Fruit fly (Drosophila melanogaster) whole organism, embryonic: ENCODE data around the gene dah.
A peak's percentile ranks its signal among the peaks of the same experiment; 100 is the strongest.

Experiments
- Bgb ChIP-seq: fragments of 200-800 bp; sonication (Bioruptor generic); IDR thresholded peaks from 2 replicates; pipeline ENCODE4 v1.3.6; 2022; ENCODE audit warnings: missing biosample characterization, missing genetic modification characterization; ENCODE audit not compliant: partially characterized antibody
- CG10209 ChIP-seq: fragments of 200-800 bp; sonication (Bioruptor generic); optimal IDR thresholded peaks from 3 replicates; lab custom pipeline; 2017; ENCODE audit warnings: missing biosample characterization, mild to moderate bottlenecking, missing genetic modification characterization, missing genetic modification reagents
- CG10366 ChIP-seq: fragments of 200-800 bp; sonication (Bioruptor generic); IDR thresholded peaks from 2 replicates; pipeline ENCODE4 v1.3.6; 2022; ENCODE audit warnings: missing biosample characterization, missing genetic modification characterization
- CG10431 ChIP-seq: fragments of 200-800 bp; sonication (Bioruptor generic); optimal IDR thresholded peaks from 3 replicates; lab custom pipeline; 2018; ENCODE audit warnings: missing biosample characterization, mild to moderate bottlenecking, missing genetic modification characterization
- CG11504 ChIP-seq: fragments of 200-800 bp; sonication (Bioruptor generic); optimal IDR thresholded peaks from 3 replicates; lab custom pipeline; 2019; ENCODE audit warnings: missing biosample characterization, mild to moderate bottlenecking, missing genetic modification characterization, moderate library complexity
- CG11560 ChIP-seq: fragments of 200-800 bp; sonication (Bioruptor generic); IDR thresholded peaks from 3 replicates; pipeline ENCODE4 v1.3.6; 2022; ENCODE audit warnings: missing biosample characterization, missing genetic modification characterization
- CG11695 ChIP-seq: fragments of 200-800 bp; sonication (Bioruptor generic); IDR thresholded peaks from 3 replicates; pipeline ENCODE4 v1.3.6; 2022; ENCODE audit warnings: missing biosample characterization, missing genetic modification characterization
- CG12236 ChIP-seq: fragments of 200-800 bp; sonication (Bioruptor generic); optimal IDR thresholded peaks from 2 replicates; lab custom pipeline; 2016; ENCODE audit warnings: missing biosample characterization, missing genetic modification characterization
- CG12942 ChIP-seq: fragments of 200-800 bp; sonication (Bioruptor generic); optimal IDR thresholded peaks from 3 replicates; lab custom pipeline; 2016; ENCODE audit warnings: missing biosample characterization, missing genetic modification characterization
- CG14667 ChIP-seq: fragments of 200-800 bp; sonication (Bioruptor generic); IDR thresholded peaks from 2 replicates; pipeline ENCODE4 v1.3.6; 2022; ENCODE audit warnings: missing biosample characterization, missing genetic modification characterization
- CG14860 ChIP-seq: fragments of 200-800 bp; sonication (Bioruptor generic); IDR thresholded peaks from 3 replicates; pipeline ENCODE4 v1.3.6; 2022; ENCODE audit warnings: missing biosample characterization, missing genetic modification characterization; ENCODE audit not compliant: partially characterized antibody
- CG17385 ChIP-seq: fragments of 200-800 bp; sonication (Bioruptor generic); optimal IDR thresholded peaks from 3 replicates; lab custom pipeline; 2018; ENCODE audit warnings: missing biosample characterization, mild to moderate bottlenecking, missing genetic modification characterization
- CG1832 ChIP-seq: fragments of 200-800 bp; sonication (Bioruptor generic); optimal IDR thresholded peaks from 2 replicates; lab custom pipeline; 2017; ENCODE audit warnings: missing biosample characterization, mild to moderate bottlenecking, missing genetic modification characterization, inconsistent platforms
- CG2120 ChIP-seq: fragments of 200-800 bp; sonication (Bioruptor generic); optimal IDR thresholded peaks from 3 replicates; lab custom pipeline; 2016; ENCODE audit warnings: missing biosample characterization, missing genetic modification characterization
- CG31441 ChIP-seq: fragments of 200-800 bp; sonication (Bioruptor generic); IDR thresholded peaks from 2 replicates; pipeline ENCODE4 v1.3.6; 2022; ENCODE audit warnings: missing biosample characterization, missing genetic modification characterization
- CG3838 ChIP-seq: fragments of 200-800 bp; sonication (Bioruptor generic); optimal IDR thresholded peaks from 3 replicates; lab custom pipeline; 2016; ENCODE audit warnings: missing biosample characterization, missing genetic modification characterization
- CG43689 ChIP-seq: fragments of 200-800 bp; sonication (Bioruptor generic); IDR thresholded peaks from 2 replicates; pipeline ENCODE4 v1.3.6; 2022; ENCODE audit warnings: missing biosample characterization, missing genetic modification characterization
- CG6689 ChIP-seq: fragments of 200-800 bp; sonication (Bioruptor generic); IDR thresholded peaks from 2 replicates; pipeline ENCODE4 v1.3.6; 2022; ENCODE audit warnings: missing biosample characterization, missing genetic modification characterization
- CG7271 ChIP-seq: fragments of 200-800 bp; sonication (Bioruptor generic); optimal IDR thresholded peaks from 2 replicates; lab custom pipeline; 2018; ENCODE audit warnings: missing biosample characterization, mild to moderate bottlenecking, missing genetic modification characterization, moderate library complexity
- CG8290 ChIP-seq, 3 experiments: fragments of 200-800 bp; sonication (Bioruptor generic); optimal IDR thresholded peaks; 2 replicates each; lab custom pipeline; 2016 to 2019; ENCODE audit warnings: missing biosample characterization in 3 of 3, missing genetic modification characterization in 3 of 3, mild to moderate bottlenecking in 2 of 3, moderate library complexity in 1 of 3
- CG9876 ChIP-seq: fragments of 200-800 bp; sonication (Bioruptor generic); optimal IDR thresholded peaks from 2 replicates; lab custom pipeline; 2016; ENCODE audit warnings: missing biosample characterization, missing genetic modification characterization
- CrebB ChIP-seq: fragments of 200-800 bp; sonication (Bioruptor generic); optimal IDR thresholded peaks from 3 replicates; lab custom pipeline; 2018; ENCODE audit warnings: missing biosample characterization, mild to moderate bottlenecking, missing genetic modification characterization
- Dip2 ChIP-seq: fragments of 200-800 bp; sonication (Bioruptor generic); IDR thresholded peaks from 2 replicates; pipeline ENCODE4 v1.3.6; 2022; ENCODE audit warnings: missing biosample characterization, missing genetic modification characterization
- Hr39 ChIP-seq: fragments of >200 bp; optimal IDR thresholded peaks from 2 replicates; lab custom pipeline; 2017
- Hsf ChIP-seq: fragments of 200-800 bp; sonication (Bioruptor generic); optimal IDR thresholded peaks from 3 replicates; lab custom pipeline; 2016; ENCODE audit warnings: missing biosample characterization, missing genetic modification characterization
- Lhr ChIP-seq: fragments of 200-800 bp; sonication (Bioruptor generic); optimal IDR thresholded peaks from 3 replicates; lab custom pipeline; 2017; ENCODE audit warnings: mild to moderate bottlenecking, missing biosample characterization, missing genetic modification reagents, missing genetic modification characterization
- Lpt ChIP-seq: fragments of >200 bp; optimal IDR thresholded peaks from 2 replicates; lab custom pipeline; 2018; ENCODE audit warnings: missing biosample characterization, missing genetic modification characterization
- Mes4 ChIP-seq: fragments of 200-800 bp; sonication (Bioruptor generic); optimal IDR thresholded peaks from 2 replicates; lab custom pipeline; 2016; ENCODE audit warnings: missing biosample characterization, missing genetic modification characterization
- Nf-YA ChIP-seq: fragments of 200-800 bp; sonication (Bioruptor generic); IDR thresholded peaks from 2 replicates; pipeline ENCODE4 v1.3.6; 2022; ENCODE audit warnings: missing biosample characterization, missing genetic modification characterization
- Taf1 ChIP-seq: fragments of 200-800 bp; sonication (Bioruptor generic); IDR thresholded peaks from 2 replicates; pipeline ENCODE4 v1.3.6; 2022; ENCODE audit warnings: missing biosample characterization, missing genetic modification characterization
- ac ChIP-seq: fragments of 200-800 bp; sonication (Bioruptor generic); optimal IDR thresholded peaks from 3 replicates; lab custom pipeline; 2017; ENCODE audit warnings: missing biosample characterization, mild to moderate bottlenecking, missing genetic modification characterization
- ara ChIP-seq: fragments of 200-800 bp; sonication (Bioruptor generic); IDR thresholded peaks from 2 replicates; pipeline ENCODE4 v1.3.6; 2022; ENCODE audit warnings: missing biosample characterization, missing genetic modification characterization
- esg ChIP-seq: fragments of 200-800 bp; sonication (Bioruptor generic); conservative IDR thresholded peaks from 2 replicates; pipeline ENCODE4 v1.3.6; 2022; ENCODE audit warnings: missing biosample characterization, missing genetic modification characterization
- gfzf ChIP-seq: fragments of 200-800 bp; sonication (Bioruptor generic); optimal IDR thresholded peaks from 2 replicates; lab custom pipeline; 2016; ENCODE audit warnings: missing biosample characterization, mild to moderate bottlenecking, missing genetic modification characterization, moderate library complexity
- gsb ChIP-seq: fragments of 200-800 bp; sonication (Bioruptor generic); IDR thresholded peaks from 2 replicates; pipeline ENCODE4 v1.3.6; 2022; ENCODE audit warnings: missing biosample characterization, missing genetic modification characterization
- h ChIP-seq: fragments of >200 bp; optimal IDR thresholded peaks from 2 replicates; lab custom pipeline; 2017
- kah ChIP-seq: fragments of 200-800 bp; sonication (Bioruptor generic); optimal IDR thresholded peaks from 2 replicates; lab custom pipeline; 2018; ENCODE audit warnings: missing biosample characterization, mild to moderate bottlenecking, missing genetic modification characterization
- kay ChIP-seq: fragments of 200-800 bp; sonication (Bioruptor generic); optimal IDR thresholded peaks from 2 replicates; lab custom pipeline; 2016; ENCODE audit warnings: missing biosample characterization, missing genetic modification characterization
- org-1 ChIP-seq: fragments of 200-800 bp; sonication (Bioruptor generic); optimal IDR thresholded peaks from 2 replicates; lab custom pipeline; 2017; ENCODE audit warnings: missing biosample characterization, missing genetic modification characterization
- psq ChIP-seq: fragments of 200-800 bp; sonication (Bioruptor generic); optimal IDR thresholded peaks from 2 replicates; lab custom pipeline; 2017; ENCODE audit warnings: missing biosample characterization, missing genetic modification characterization
- pzg ChIP-seq: fragments of 200-800 bp; sonication (Bioruptor generic); optimal IDR thresholded peaks from 3 replicates; lab custom pipeline; 2018; ENCODE audit warnings: missing biosample characterization, mild to moderate bottlenecking, missing genetic modification characterization, moderate library complexity
- rib ChIP-seq: fragments of 200-800 bp; sonication (Bioruptor generic); IDR thresholded peaks from 2 replicates; pipeline ENCODE4 v1.3.6; 2022; ENCODE audit warnings: missing biosample characterization, missing genetic modification characterization
- ro ChIP-seq: fragments of 200-800 bp; sonication (Bioruptor generic); IDR thresholded peaks from 2 replicates; pipeline ENCODE4 v1.3.6; 2022; ENCODE audit warnings: missing biosample characterization, missing genetic modification characterization
- sens ChIP-seq: fragments of 200-800 bp; sonication (Bioruptor generic); peaks from one replicate; lab custom pipeline; 2016; ENCODE audit warnings: missing biosample characterization, missing genetic modification characterization
- sens-2 ChIP-seq: fragments of 200-800 bp; sonication (Bioruptor generic); IDR thresholded peaks from 2 replicates; pipeline ENCODE4 v1.3.6; 2022; ENCODE audit warnings: missing biosample characterization, missing genetic modification characterization
- sim ChIP-seq: fragments of 200-800 bp; sonication (Bioruptor generic); IDR thresholded peaks from 2 replicates; pipeline ENCODE4 v1.3.6; 2022; ENCODE audit warnings: missing biosample characterization, missing genetic modification characterization
- sug ChIP-seq: fragments of 200-800 bp; optimal IDR thresholded peaks from 2 replicates; lab custom pipeline; 2019; ENCODE audit warnings: missing biosample characterization, mild to moderate bottlenecking, missing genetic modification characterization, moderate library complexity
- tx ChIP-seq: fragments of 200-800 bp; sonication (Bioruptor generic); optimal IDR thresholded peaks from 2 replicates; lab custom pipeline; 2016; ENCODE audit warnings: missing biosample characterization, missing genetic modification characterization
- vfl ChIP-seq: fragments of 200-800 bp; sonication (Bioruptor generic); optimal IDR thresholded peaks from 2 replicates; lab custom pipeline; 2016; ENCODE audit warnings: missing biosample characterization, missing genetic modification characterization
- wek ChIP-seq: fragments of 200-800 bp; sonication (Bioruptor generic); optimal IDR thresholded peaks from 3 replicates; lab custom pipeline; 2018; ENCODE audit warnings: missing biosample characterization, mild to moderate bottlenecking, missing genetic modification characterization, moderate library complexity
- zfh1 ChIP-seq: fragments of 200-800 bp; sonication (Bioruptor generic); IDR thresholded peaks from 3 replicates; pipeline ENCODE4 v1.3.6; 2022; ENCODE audit warnings: missing biosample characterization, missing genetic modification characterization

Gene dah

DNA sequence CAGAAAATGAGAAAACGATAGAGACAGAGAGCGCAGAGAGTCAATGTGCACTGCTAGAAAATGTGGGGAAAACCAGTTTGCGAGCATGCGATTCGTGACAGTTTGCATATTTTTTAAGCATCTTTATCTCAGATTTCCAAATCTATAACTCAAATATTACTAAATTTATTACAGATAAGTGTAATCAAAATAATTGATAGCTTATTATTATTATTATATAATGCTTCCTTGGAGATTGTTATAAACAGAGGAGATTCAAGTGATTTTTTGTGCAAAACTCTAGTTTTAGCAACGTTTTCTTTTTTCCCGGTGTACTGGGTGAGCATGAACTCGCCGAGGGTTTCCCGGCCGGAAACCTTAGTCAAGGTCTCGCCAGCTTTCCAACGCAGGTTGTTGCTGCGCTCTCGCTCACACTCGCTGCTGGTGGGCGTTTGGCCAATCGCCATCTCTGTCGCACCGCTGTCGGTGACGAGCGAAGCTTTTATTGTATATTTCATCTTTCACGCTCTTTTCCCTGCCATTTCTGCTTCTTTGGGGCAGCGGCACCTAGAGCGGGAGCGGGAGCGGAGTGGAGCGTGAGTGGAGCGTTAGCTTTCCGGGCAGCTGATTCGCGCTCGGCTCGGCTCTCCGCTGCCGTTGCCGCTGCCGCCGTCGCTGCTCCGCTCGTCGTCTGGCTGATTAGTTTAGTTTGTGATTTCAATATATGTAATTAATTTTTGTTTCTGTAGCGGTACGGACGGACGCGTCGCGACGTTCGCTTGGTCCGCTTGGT lies 29.7 kb upstream of the dah start (continued):
- TF ChIP-seq wek (peak; percentile 77), Lhr (GFP tag; lab: Kevin White, UChicago) (peak; percentile 90), Mes4 (GFP tag; lab: Kevin White, UChicago) (peak; percentile 52), CG2120 (GFP tag; lab: Kevin White, UChicago) (peak; percentile 94), CG1832 (GFP tag; lab: Kevin White, UChicago) (peak; percentile 87), CG10366 (GFP tag; lab: Robert Waterston, UW) (peak; percentile 96), CG10209 (GFP tag; lab: Kevin White, UChicago) (peak; percentile 98), CG11504 (tag; lab: Kevin White, UChicago) (peak; percentile 98), Bgb (GFP tag; lab: Robert Waterston, UW) (peak; percentile 45; the same call in 1 of the 2 replicates), CG3838 (GFP tag; lab: Kevin White, UChicago) (peak; percentile 62), CG12942 (GFP tag; lab: Kevin White, UChicago) (peak; percentile 95), Taf1 (GFP tag; lab: Robert Waterston, UW) (peak; percentile 95), CG17385 (peak; percentile 96), sim (GFP tag; lab: Robert Waterston, UW) (peak; percentile 85), CG14860 (GFP tag; lab: Robert Waterston, UW) (no peak), ara (GFP tag; lab: Robert Waterston, UW) (peak; percentile 90), sug (tag; lab: Kevin White, UChicago) (peak; percentile 99), psq (GFP tag; lab: Kevin White, UChicago) (peak; percentile 82), CG31441 (GFP tag; lab: Robert Waterston, UW) (peak; percentile 98), CG6689 (GFP tag; lab: Robert Waterston, UW) (peak; percentile 98), Dip2 (peak; percentile 71), gsb (peak; percentile 97), sens-2 (GFP tag; lab: Robert Waterston, UW) (peak; percentile 87), CG9876 (no peak), CrebB (tag; lab: Kevin White, UChicago) (peak; percentile 96), ac (no peak), ro (GFP tag; lab: Robert Waterston, UW) (peak; percentile 92), CG7271 (tag; lab: Kevin White, UChicago) (peak; percentile 74), CG14667 (GFP tag; lab: Robert Waterston, UW) (peak; percentile 96), gfzf (no peak), CG11695 (peak; percentile 99), CG10431 (GFP tag; lab: Kevin White, UChicago) (peak; percentile 84), sens (peak; percentile 96), CG8290 (GFP tag; optimal IDR thresholded peaks at IDR 0.05; lab: Kevin White, UChicago) (peak; percentile 82), CG8290 (tag; optimal IDR thresholded peaks at IDR 0.05; lab: Kevin White, UChicago) (peak; percentile 47 to 60), tx (GFP tag; lab: Kevin White, UChicago) (peak; percentile 48), org-1 (GFP tag; lab: Kevin White, UChicago) (peak; percentile 98), vfl (peak; percentile 78), CG11560 (peak; percentile 91), Nf-YA (GFP tag; lab: Robert Waterston, UW) (peak; percentile 90), kay (GFP tag; lab: Kevin White, UChicago) (peak; percentile 94), esg (GFP tag; lab: Robert Waterston, UW) (peak; percentile 97), rib (GFP tag; lab: Robert Waterston, UW) (peak; percentile 95), pzg (peak; percentile 11), zfh1 (GFP tag; lab: Robert Waterston, UW) (peak; percentile 93), CG43689 (GFP tag; lab: Robert Waterston, UW) (peak; percentile 90), Lpt (no peak), kah (GFP tag; lab: Kevin White, UChicago) (peak; percentile 97), CG12236 (GFP tag; lab: Kevin White, UChicago) (peak; percentile 11), Hr39 (no peak), Hsf (GFP tag; lab: Kevin White, UChicago) (peak; percentile 87), h (lab: Kevin White, UChicago) (no peak)
